Worm (Caenorhabditis elegans): ENCODE data around the gene ule-5.

ule-5 gene

DNA sequence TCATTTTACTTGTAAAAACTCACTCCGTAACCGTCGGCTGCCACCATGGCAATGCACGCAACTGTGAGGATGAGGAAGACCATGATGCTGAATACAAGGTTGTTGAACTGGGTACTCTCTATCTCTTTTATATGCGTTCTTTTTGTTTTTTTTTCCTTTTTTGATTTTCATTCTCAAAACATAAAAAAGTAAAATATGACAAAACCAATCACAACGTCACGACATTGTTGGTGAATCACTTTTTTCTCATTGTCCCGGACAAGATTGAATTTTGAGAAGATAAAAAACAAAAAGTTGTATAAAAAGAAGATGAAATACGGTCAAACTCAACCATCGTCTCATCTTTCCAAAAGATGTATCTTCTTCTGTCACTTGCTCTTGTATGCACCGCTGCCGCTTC, at the start of gene ule-5, which contains the start of gene Y62H9A.5:
TSS of gene ule-5 (plus strand) at position 328 of the 400 bp plus-strand sequence.
TSS of gene Y62H9A.5 (minus strand) at position 101 of the 400 bp plus-strand sequence.
- TF ChIP-seq ceh-43 (GFP tag; optimal IDR thresholded peaks at IDR 0.05) (no peak), M03D4.4 (tag; optimal IDR thresholded peaks at IDR 0.05) (no peak), pha-4 (tag; optimal IDR thresholded peaks at IDR 0.05) (no peak), lin-13 (tag; optimal IDR thresholded peaks at IDR 0.05) (no peak), ces-1 (GFP tag; optimal IDR thresholded peaks at IDR 0.05) (no peak), lsy-2 (tag; optimal IDR thresholded peaks at IDR 0.05) (no peak), unc-120 (tag; optimal IDR thresholded peaks at IDR 0.05; ENCODE audit: poor library complexity, severe bottlenecking) (no peak), nhr-76 (tag; optimal IDR thresholded peaks at IDR 0.05) (no peak), nhr-237 (tag; optimal IDR thresholded peaks at IDR 0.05) (no peak), sem-2 (GFP tag; optimal IDR thresholded peaks at IDR 0.05) (no peak), elt-1 (tag; optimal IDR thresholded peaks at IDR 0.05; ENCODE audit: borderline replicate concordance, insufficient read depth) (no peak)

DNA sequence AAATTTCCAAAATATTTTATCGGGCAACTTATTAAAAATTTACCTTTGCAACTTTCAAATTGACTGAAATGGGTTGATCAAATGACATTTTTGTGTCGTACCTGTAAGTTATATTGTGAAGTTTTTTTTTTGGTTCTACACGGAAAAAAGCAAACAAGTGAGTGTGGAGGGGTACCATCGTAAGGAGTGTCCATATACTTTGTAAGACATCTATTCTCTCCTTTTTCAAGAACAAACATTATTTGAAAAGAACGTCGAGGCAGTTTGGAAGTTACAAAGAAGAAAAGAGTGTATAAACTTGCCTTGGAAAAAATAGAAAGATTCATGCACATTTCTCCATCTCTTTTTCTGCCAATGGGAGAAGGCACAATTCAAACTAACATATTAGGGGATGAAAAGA, 45.5 kb upstream of the ule-5 start, which contains the start of gene taf-7.1:
TSS of gene taf-7.1 (minus strand) at position 101 of the 400 bp plus-strand sequence.
- no peak for TF ChIP-seq lsy-2 (tag; optimal IDR thresholded peaks at IDR 0.05)
- TF ChIP-seq unc-120 (tag; optimal IDR thresholded peaks at IDR 0.05; ENCODE audit: poor library complexity, severe bottlenecking), result no peak
- no peak for TF ChIP-seq lin-32 (GFP tag; optimal IDR thresholded peaks at IDR 0.05)
- TF ChIP-seq ztf-11 (tag; optimal IDR thresholded peaks at IDR 0.05), result no peak
- TF ChIP-seq unc-39 (tag; optimal IDR thresholded peaks at IDR 0.05), result no peak
- TF ChIP-seq zip-8 (tag; optimal IDR thresholded peaks at IDR 0.05), result no peak
- no peak for TF ChIP-seq ceh-83 (GFP tag; optimal IDR thresholded peaks at IDR 0.05)
- no peak for TF ChIP-seq nhr-12 (tag; optimal IDR thresholded peaks at IDR 0.05)
- TF ChIP-seq lin-13 (tag; optimal IDR thresholded peaks at IDR 0.05), result no peak
- no peak for TF ChIP-seq cnd-1 (tag; optimal IDR thresholded peaks at IDR 0.05)
- TF ChIP-seq blmp-1 (tag; optimal IDR thresholded peaks at IDR 0.05), result no peak
- TF ChIP-seq ceh-39 (tag; optimal IDR thresholded peaks at IDR 0.05), result no peak
- no peak for TF ChIP-seq snpc-4 (tag; optimal IDR thresholded peaks at IDR 0.05)
- no peak for TF ChIP-seq ham-2 (GFP tag; optimal IDR thresholded peaks at IDR 0.05)
- no peak for TF ChIP-seq hlh-1 (tag; optimal IDR thresholded peaks at IDR 0.05)

DNA sequence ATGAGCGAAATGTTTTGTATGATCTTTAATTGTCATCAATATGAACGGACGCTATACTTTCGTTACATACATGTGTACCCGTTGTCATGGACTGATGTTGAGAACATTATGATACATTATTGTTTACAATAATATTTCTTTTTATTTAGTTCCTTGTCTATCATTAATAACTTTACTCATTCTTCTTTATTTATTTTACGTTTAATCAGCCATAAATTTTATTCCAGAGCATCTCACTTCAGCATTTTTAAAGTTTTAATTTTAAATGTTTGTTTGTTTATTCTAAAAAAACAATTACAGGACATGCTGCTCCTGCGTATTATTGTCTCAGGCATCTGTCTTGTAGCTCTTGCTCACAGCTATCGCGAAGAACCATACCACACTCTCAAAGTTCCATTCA, 39.6 kb upstream of the ule-5 start, which contains the start of gene F54F7.2:
TSS of gene F54F7.2 (plus strand) at position 301 of the 400 bp plus-strand sequence.
- TF ChIP-seq pha-4 (tag; optimal IDR thresholded peaks at IDR 0.05), result no peak
- TF ChIP-seq nhr-12 (tag; optimal IDR thresholded peaks at IDR 0.05), result no peak
- no peak for TF ChIP-seq hlh-1 (tag; optimal IDR thresholded peaks at IDR 0.05)
- TF ChIP-seq snpc-4 (tag; optimal IDR thresholded peaks at IDR 0.05), result no peak
- no peak for TF ChIP-seq M03D4.4 (tag; optimal IDR thresholded peaks at IDR 0.05)
- TF ChIP-seq nhr-28 (tag; optimal IDR thresholded peaks at IDR 0.05), result no peak

DNA sequence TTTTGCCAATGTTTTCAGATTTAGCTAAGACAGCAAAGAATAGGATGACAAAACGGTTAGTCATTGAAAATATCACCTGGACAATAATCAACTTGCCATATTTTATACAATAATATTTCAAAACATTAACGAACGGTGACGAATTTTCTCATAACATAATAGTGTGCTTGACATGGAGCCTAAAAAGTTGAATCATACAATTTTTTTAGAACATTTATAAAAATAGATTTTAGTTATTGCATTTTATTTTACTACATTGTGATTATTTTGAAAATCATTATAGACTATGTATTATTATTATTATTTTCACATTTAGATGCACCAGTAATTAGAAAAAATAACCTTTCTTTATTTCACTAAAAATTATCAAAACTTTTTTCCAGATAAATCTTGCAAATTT, 34.3 kb upstream of the ule-5 start, which contains the start of gene F54F7.9:
TSS of gene F54F7.9 (minus strand) at position 101 of the 400 bp plus-strand sequence.
- TF ChIP-seq tbx-8 (GFP tag; optimal IDR thresholded peaks at IDR 0.05) (no peak), ces-1 (GFP tag; optimal IDR thresholded peaks at IDR 0.05) (no peak), sem-2 (GFP tag; optimal IDR thresholded peaks at IDR 0.05) (no peak), mab-5 (tag; optimal IDR thresholded peaks at IDR 0.05) (no peak), unc-120 (tag; optimal IDR thresholded peaks at IDR 0.05; ENCODE audit: poor library complexity, severe bottlenecking) (no peak)

DNA sequence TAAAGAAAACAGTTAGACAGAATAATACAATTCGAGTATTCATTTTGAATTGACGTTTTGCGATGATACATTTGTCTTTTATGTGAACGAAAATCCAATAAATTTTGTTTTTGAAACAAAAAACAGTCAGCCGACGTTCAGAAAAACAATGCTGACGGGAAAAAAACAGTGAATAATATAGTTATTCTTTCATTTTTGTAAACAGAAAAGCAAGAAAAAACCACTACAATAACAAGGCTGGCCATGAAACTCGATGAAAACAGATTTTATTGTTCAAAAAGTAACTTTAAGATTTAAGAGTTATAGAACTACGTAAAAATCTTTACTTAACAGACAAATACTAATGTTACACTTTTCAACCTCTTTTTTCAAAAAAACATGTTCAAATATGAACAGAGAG, 32.8 kb upstream of the ule-5 start, which contains the start of gene F54F7.3:
TSS of gene F54F7.3 (minus strand) at position 101 of the 400 bp plus-strand sequence.
- TF ChIP-seq lin-13 (tag; optimal IDR thresholded peaks at IDR 0.05) (no peak), zip-8 (tag; optimal IDR thresholded peaks at IDR 0.05) (no peak), snpc-4 (tag; optimal IDR thresholded peaks at IDR 0.05) (no peak), nhr-237 (tag; optimal IDR thresholded peaks at IDR 0.05) (no peak)

DNA sequence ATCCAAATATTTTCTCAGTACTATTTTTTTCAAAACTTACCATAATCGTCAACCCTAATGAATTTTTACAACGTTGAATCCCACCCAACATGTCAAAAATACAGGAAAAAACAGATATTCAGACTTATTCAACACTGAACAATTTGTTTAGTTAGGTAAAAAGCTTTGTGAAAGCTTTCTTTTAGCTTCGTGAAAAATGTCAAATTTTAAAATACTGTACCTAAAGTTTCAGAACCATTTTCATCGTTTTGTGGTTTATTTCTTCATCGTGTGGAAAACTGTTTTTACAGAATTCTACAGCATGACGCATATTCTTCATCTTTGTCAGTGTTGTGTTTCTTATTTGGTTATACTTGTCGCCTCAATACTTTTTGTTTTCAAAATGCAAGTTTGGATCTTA, 32.4 kb upstream of the ule-5 start, which contains the start of gene F54F7.14:
TSS of gene F54F7.14 (plus strand) at position 301 of the 400 bp plus-strand sequence.
- TF ChIP-seq ceh-83 (GFP tag; optimal IDR thresholded peaks at IDR 0.05) (no peak), elt-3 (tag; optimal IDR thresholded peaks at IDR 0.05) (no peak), unc-62 (GFP tag; optimal IDR thresholded peaks at IDR 0.05) (no peak), sem-2 (GFP tag; optimal IDR thresholded peaks at IDR 0.05) (no peak)

Data from whole organism, mixed stage, embryonic.